Worm (Caenorhabditis elegans) whole organism, L2 larva: ENCODE results near the gene ZC21.6.

Experiments used
- C34F6.9 ChIP-seq: fragments of 150-350 bp; optimal IDR thresholded peaks from 2 replicates; lab custom pipeline; 2014; ENCODE audit warnings: missing biosample characterization, missing genetic modification characterization
- F13H6.1 ChIP-seq: sonication (generic microtip); optimal IDR thresholded peaks from 2 replicates; lab custom pipeline; 2016; ENCODE audit warnings: missing genetic modification characterization, missing compliant biosample characterization
- Y55F3AM.14 ChIP-seq: fragments of 200-800 bp; sonication (Bioruptor generic); optimal IDR thresholded peaks from 2 replicates; lab custom pipeline; 2018; ENCODE audit warnings: mild to moderate bottlenecking, missing genetic modification characterization, missing compliant biosample characterization
- ZK546.5 ChIP-seq: sonication (generic microtip); optimal IDR thresholded peaks from 2 replicates; lab custom pipeline; 2017; ENCODE audit warnings: missing biosample characterization, missing genetic modification characterization
- alr-1 ChIP-seq: fragments of 150-350 bp; optimal IDR thresholded peaks from 2 replicates; lab custom pipeline; 2014; ENCODE audit warnings: missing biosample characterization, missing genetic modification characterization
- aly-2 ChIP-seq: fragments of 150-350 bp; optimal IDR thresholded peaks from 2 replicates; lab custom pipeline; 2014; ENCODE audit warnings: missing biosample characterization, missing genetic modification characterization
- blmp-1 ChIP-seq: sonication (generic microtip); optimal IDR thresholded peaks from 2 replicates; lab custom pipeline; 2017; ENCODE audit warnings: missing genetic modification characterization, mild to moderate bottlenecking, missing compliant biosample characterization, antibody characterized with exemption, moderate library complexity; ENCODE audit not compliant: insufficient read depth
- ceh-16 ChIP-seq: fragments of 150-350 bp; optimal IDR thresholded peaks from 2 replicates; lab custom pipeline; 2014; ENCODE audit warnings: missing biosample characterization, missing genetic modification characterization
- ceh-82 ChIP-seq: fragments of 150-350 bp; optimal IDR thresholded peaks from 2 replicates; lab custom pipeline; 2014; ENCODE audit warnings: missing biosample characterization, missing genetic modification characterization
- dmd-4 ChIP-seq: sonication (generic microtip); optimal IDR thresholded peaks from 2 replicates; lab custom pipeline; 2017; ENCODE audit warnings: missing biosample characterization, missing genetic modification characterization
- egl-27 ChIP-seq: sonication (generic microtip); optimal IDR thresholded peaks from 3 replicates; lab custom pipeline; 2017; ENCODE audit warnings: missing biosample characterization, missing genetic modification reagents, missing genetic modification characterization
- elt-1 ChIP-seq: fragments of 150-350 bp; optimal IDR thresholded peaks from 2 replicates; lab custom pipeline; 2014; ENCODE audit warnings: missing biosample characterization, missing genetic modification characterization
- fos-1 ChIP-seq: fragments of 150-350 bp; optimal IDR thresholded peaks from 2 replicates; lab custom pipeline; 2014; ENCODE audit warnings: missing biosample characterization, missing genetic modification characterization
- gmeb-1 ChIP-seq: fragments of 150-350 bp; optimal IDR thresholded peaks from 2 replicates; lab custom pipeline; 2014; ENCODE audit warnings: missing biosample characterization, missing genetic modification characterization
- lin-11 ChIP-seq: fragments of 150-350 bp; sonication (generic microtip); optimal IDR thresholded peaks from 2 replicates; lab custom pipeline; 2014; ENCODE audit warnings: missing biosample characterization, missing genetic modification characterization, inconsistent platforms, mixed read lengths
- lin-13 ChIP-seq: fragments of 150-350 bp; optimal IDR thresholded peaks from 2 replicates; lab custom pipeline; 2014; ENCODE audit warnings: missing biosample characterization, missing genetic modification reagents, missing genetic modification characterization
- lin-39 ChIP-seq: fragments of 150-350 bp; optimal IDR thresholded peaks from 2 replicates; lab custom pipeline; 2014; ENCODE audit warnings: missing biosample characterization, missing genetic modification reagents, missing genetic modification characterization
- lsy-2 ChIP-seq, 2 experiments: fragments of 150-350 bp in 1 of 2; sonication (generic microtip) in 1 of 2; optimal IDR thresholded peaks; 2 replicates each; lab custom pipeline; 2014 to 2017; ENCODE audit warnings: missing biosample characterization in 2 of 2, missing genetic modification characterization in 2 of 2
- mab-5 ChIP-seq: fragments of 150-350 bp; optimal IDR thresholded peaks from 2 replicates; lab custom pipeline; 2014; ENCODE audit warnings: missing biosample characterization, missing genetic modification characterization
- mbf-1 ChIP-seq: sonication (generic microtip); optimal IDR thresholded peaks from 2 replicates; lab custom pipeline; 2017; ENCODE audit warnings: missing biosample characterization, missing genetic modification characterization
- nhr-10 ChIP-seq: sonication (generic microtip); optimal IDR thresholded peaks from 2 replicates; lab custom pipeline; 2017; ENCODE audit warnings: missing biosample characterization, missing genetic modification characterization
- nhr-11 ChIP-seq: fragments of 150-350 bp; optimal IDR thresholded peaks from 2 replicates; lab custom pipeline; 2014; ENCODE audit warnings: missing biosample characterization, missing genetic modification characterization
- nhr-12 ChIP-seq: fragments of 150-350 bp; optimal IDR thresholded peaks from 2 replicates; lab custom pipeline; 2014; ENCODE audit warnings: missing biosample characterization, missing genetic modification characterization
- nhr-21 ChIP-seq: fragments of 150-350 bp; optimal IDR thresholded peaks from 2 replicates; lab custom pipeline; 2014; ENCODE audit warnings: missing biosample characterization, missing genetic modification characterization
- nhr-23 ChIP-seq: fragments of 150-350 bp; optimal IDR thresholded peaks from 2 replicates; lab custom pipeline; 2014; ENCODE audit warnings: missing biosample characterization, missing genetic modification reagents, missing genetic modification characterization
- nhr-25 ChIP-seq: fragments of 150-350 bp; sonication (generic microtip); optimal IDR thresholded peaks from 3 replicates; lab custom pipeline; 2014; ENCODE audit warnings: missing biosample characterization, missing genetic modification characterization
- nhr-77 ChIP-seq: fragments of 150-350 bp; optimal IDR thresholded peaks from 2 replicates; lab custom pipeline; 2014; ENCODE audit warnings: missing biosample characterization, missing genetic modification characterization
- skn-1 ChIP-seq: sonication (generic microtip); optimal IDR thresholded peaks from 2 replicates; lab custom pipeline; 2017; ENCODE audit warnings: missing biosample characterization, missing genetic modification characterization
- sma-9 ChIP-seq, 2 experiments: fragments of 150-350 bp in 1 of 2; sonication (generic microtip) in 1 of 2; optimal IDR thresholded peaks; 2 replicates each; lab custom pipeline; 2014 to 2016; ENCODE audit warnings: missing genetic modification characterization in 2 of 2, mild to moderate bottlenecking in 1 of 2, missing biosample characterization in 1 of 2, missing compliant biosample characterization in 1 of 2, missing genetic modification reagents in 1 of 2, moderate library complexity in 1 of 2
- snpc-4 ChIP-seq: fragments of 150-350 bp; optimal IDR thresholded peaks from 2 replicates; lab custom pipeline; 2014; ENCODE audit warnings: missing biosample characterization, missing genetic modification characterization
- unc-55 ChIP-seq: fragments of 150-350 bp; sonication (generic microtip); optimal IDR thresholded peaks from 3 replicates; lab custom pipeline; 2014; ENCODE audit warnings: missing biosample characterization, missing genetic modification reagents, missing genetic modification characterization
- unc-62 ChIP-seq: fragments of 150-350 bp; optimal IDR thresholded peaks from 2 replicates; lab custom pipeline; 2014; ENCODE audit warnings: missing biosample characterization, missing genetic modification reagents, missing genetic modification characterization
- ztf-1 ChIP-seq: fragments of 200-800 bp; sonication (Bioruptor generic); conservative IDR thresholded peaks from 2 replicates; pipeline ENCODE4 v1.3.6; 2022; ENCODE audit warnings: missing genetic modification characterization, missing compliant biosample characterization
- ztf-4 ChIP-seq: fragments of 150-350 bp; optimal IDR thresholded peaks from 2 replicates; lab custom pipeline; 2014; ENCODE audit warnings: missing biosample characterization, missing genetic modification characterization

The ZC21.6 gene

DNA sequence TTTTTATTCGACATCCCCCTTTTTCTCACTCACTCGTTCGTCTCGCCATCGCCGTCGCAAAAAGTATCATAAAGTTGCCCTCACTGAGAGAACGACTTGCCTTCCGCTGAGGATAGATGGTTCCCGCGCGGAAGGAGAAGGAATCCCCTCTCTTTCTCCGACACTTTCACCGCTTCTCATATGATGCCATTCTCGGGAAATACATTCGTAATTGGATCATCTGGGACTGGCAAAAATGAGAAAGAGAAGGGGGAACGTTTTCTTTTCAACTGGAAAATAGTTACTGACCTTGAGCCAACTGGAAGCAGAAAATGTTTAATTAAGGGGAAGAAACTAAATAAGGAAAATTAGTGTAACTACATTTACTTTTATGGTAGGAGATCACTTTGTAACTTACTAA lies 26.4 kb upstream of the ZC21.6 start:
- TF ChIP-seq nhr-23 (tag; lab: Kevin White, UChicago) (no peak), blmp-1 (tag; lab: Kevin White, UChicago) (peak; percentile 49), nhr-25 (tag; lab: Kevin White, UChicago) (peak; percentile 35)

DNA sequence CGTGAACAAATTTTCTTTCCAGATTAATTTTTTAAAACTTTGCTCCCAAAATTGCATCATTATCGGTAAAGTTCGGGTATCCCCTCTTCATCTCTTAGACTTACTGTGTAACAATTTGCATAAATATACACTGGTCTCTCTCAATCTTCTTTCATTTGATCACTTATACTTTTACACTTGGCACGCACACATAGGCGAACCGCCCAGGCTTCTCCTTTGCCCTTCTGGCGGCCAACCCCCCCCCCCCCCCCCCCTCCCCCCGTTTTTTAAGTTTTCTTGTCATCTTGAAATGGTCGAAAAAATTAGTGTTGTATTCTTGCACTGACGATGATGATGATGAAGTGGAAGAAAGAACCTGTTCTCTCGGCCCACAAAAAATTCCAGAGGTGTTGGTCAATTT lies 24.9 kb upstream of the ZC21.6 start:
- TF ChIP-seq ztf-1 (no peak), elt-1 (tag; lab: Kevin White, UChicago) (no peak), ztf-4 (tag; lab: Kevin White, UChicago) (no peak), lin-39 (no peak), blmp-1 (tag; lab: Kevin White, UChicago) (no peak), C34F6.9 (tag; lab: Kevin White, UChicago) (no peak), nhr-10 (tag; lab: Kevin White, UChicago) (no peak), nhr-25 (tag; lab: Kevin White, UChicago) (no peak), ceh-82 (tag; lab: Kevin White, UChicago) (no peak), snpc-4 (tag; lab: Kevin White, UChicago) (no peak), lin-11 (no peak), aly-2 (tag; lab: Kevin White, UChicago) (no peak), nhr-21 (tag; lab: Kevin White, UChicago) (no peak), nhr-77 (tag; lab: Kevin White, UChicago) (no peak), ZK546.5 (no peak), mbf-1 (tag; lab: Kevin White, UChicago) (no peak), ceh-16 (tag; lab: Kevin White, UChicago) (no peak), alr-1 (tag; lab: Kevin White, UChicago) (no peak), unc-55 (GFP tag; lab: Kevin White, UChicago) (no peak), lsy-2 (tag; optimal IDR thresholded peaks at IDR 0.05; lab: Kevin White, UChicago) (no peak)

DNA sequence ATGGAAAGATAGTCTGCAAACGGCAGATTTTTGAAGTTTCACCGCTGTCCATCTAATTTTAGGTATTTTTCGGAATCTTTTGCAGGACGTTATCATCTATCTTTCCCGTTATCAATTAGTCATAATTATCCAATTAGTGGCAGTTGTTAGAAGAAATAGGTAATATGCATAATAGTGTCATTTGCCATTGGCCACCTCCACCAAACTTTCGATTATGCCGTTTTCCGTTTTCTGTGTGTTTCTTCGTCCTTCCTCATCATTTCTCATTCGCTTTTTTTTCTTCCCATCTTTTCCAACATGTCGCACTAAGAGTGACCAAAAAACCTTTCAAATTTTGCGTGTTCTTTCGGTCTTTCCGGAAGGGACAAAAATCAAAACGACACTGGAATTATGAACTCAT lies 19.0 kb upstream of the ZC21.6 start:
- TF ChIP-seq unc-55 (GFP tag; lab: Kevin White, UChicago) (no peak), ztf-4 (tag; lab: Kevin White, UChicago) (no peak), Y55F3AM.14 (GFP tag; lab: Kevin White, UChicago) (no peak), nhr-11 (tag; lab: Kevin White, UChicago) (no peak)

DNA sequence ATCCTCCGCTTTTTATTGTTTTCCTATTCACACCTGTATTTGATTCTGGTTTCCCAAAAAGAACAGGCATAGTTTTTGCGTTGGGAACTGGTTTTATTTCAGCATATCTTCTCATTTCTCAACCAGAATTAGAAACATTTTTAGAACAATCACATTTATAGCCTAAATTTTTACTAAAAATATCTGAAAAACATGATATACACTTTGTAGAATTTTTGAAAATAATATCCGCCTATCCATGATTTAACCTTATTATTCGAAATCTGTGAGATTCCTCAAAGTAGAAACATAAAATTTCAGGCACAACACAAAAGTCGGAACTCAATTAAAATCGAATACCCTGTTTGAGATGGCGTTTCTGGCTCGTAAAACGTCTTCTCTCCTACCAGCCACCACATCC lies 15.4 kb upstream of the ZC21.6 start, which contains the start of gene acdh-6:
TSS of gene acdh-6 (plus strand) at position 301 of the 400 bp plus-strand sequence.
- no peak for TF ChIP-seq lin-13 (GFP tag; lab: Kevin White, UChicago)
- no peak for TF ChIP-seq lin-39
- TF ChIP-seq nhr-25 (tag; lab: Kevin White, UChicago): no peak
- no peak for TF ChIP-seq nhr-11 (tag; lab: Kevin White, UChicago)
- no peak for TF ChIP-seq ceh-16 (tag; lab: Kevin White, UChicago)
- no peak for TF ChIP-seq blmp-1 (tag; lab: Kevin White, UChicago)
- TF ChIP-seq ZK546.5: no peak
- TF ChIP-seq F13H6.1 (tag; lab: Kevin White, UChicago): no peak
- TF ChIP-seq unc-62 (GFP tag; lab: Kevin White, UChicago): no peak

DNA sequence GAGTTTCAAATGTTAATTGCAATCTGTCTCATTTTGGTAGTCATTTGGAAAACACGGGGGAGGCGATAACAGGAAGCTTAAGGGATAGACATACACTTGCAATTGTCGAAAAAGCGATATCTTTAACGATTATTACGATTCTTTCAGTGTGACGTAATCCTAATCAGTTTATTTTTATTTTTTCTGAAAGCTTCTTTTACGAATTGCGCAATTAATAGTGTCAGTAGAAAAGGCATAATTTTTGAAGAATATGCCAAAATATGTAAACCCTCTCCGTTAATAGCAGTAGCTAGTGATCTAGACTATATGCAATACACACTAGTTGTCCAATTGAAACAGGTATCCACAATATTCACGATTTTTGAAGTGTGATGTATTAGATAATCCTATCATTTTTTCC lies 15.0 kb upstream of the ZC21.6 start:
- no peak for TF ChIP-seq ceh-16 (tag; lab: Kevin White, UChicago)
- no peak for TF ChIP-seq nhr-10 (tag; lab: Kevin White, UChicago)
- TF ChIP-seq mab-5: no peak
- TF ChIP-seq gmeb-1 (tag; lab: Kevin White, UChicago): no peak
- no peak for TF ChIP-seq ceh-82 (tag; lab: Kevin White, UChicago)
- TF ChIP-seq nhr-12 (tag; lab: Kevin White, UChicago): no peak
- TF ChIP-seq snpc-4 (tag; lab: Kevin White, UChicago): no peak
- no peak for TF ChIP-seq ztf-4 (tag; lab: Kevin White, UChicago)
- no peak for TF ChIP-seq fos-1
- no peak for TF ChIP-seq sma-9 (GFP tag; optimal IDR thresholded peaks at IDR 0.05; lab: Kevin White, UChicago)
- no peak for TF ChIP-seq sma-9 (tag; optimal IDR thresholded peaks at IDR 0.05; lab: Kevin White, UChicago)
- TF ChIP-seq dmd-4 (tag; lab: Kevin White, UChicago): no peak
- no peak for TF ChIP-seq nhr-21 (tag; lab: Kevin White, UChicago)
- TF ChIP-seq unc-55 (GFP tag; lab: Kevin White, UChicago): no peak
- TF ChIP-seq lin-11: no peak
- no peak for TF ChIP-seq F13H6.1 (tag; lab: Kevin White, UChicago)
- no peak for TF ChIP-seq skn-1 (tag; lab: Kevin White, UChicago)
- no peak for TF ChIP-seq egl-27
- TF ChIP-seq unc-62 (GFP tag; lab: Kevin White, UChicago): no peak
- TF ChIP-seq ZK546.5: no peak
